Fruit fly (Drosophila melanogaster): Measurements from ENCODE around the gene fz2.
A peak's percentile ranks its signal among the peaks of the same experiment; 100 is the strongest.

DNA sequence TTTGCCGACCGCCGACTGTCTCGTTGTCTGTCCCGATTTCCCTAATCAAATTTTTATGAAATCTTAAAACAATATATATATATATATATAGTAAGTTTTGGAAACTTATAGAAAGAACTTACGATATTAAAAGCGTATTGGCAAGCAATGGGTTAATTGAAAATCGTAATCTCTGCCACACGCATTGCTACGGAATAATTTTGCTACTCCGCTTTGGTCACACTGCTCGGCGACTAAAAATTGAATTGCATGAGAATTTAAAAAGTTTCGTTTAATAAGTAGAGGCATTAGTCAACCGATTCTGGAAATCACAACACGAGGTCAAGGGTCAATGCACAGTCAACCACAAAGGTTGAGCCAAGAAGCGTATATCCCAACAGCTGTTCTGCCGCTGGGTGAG lies 26.0 kb upstream of the fz2 start, which contains the start of gene Bet1:
- TF ChIP-seq N (GFP tag; optimal IDR thresholded peaks at IDR 0.05), result no peak
- no peak for TF ChIP-seq dl (GFP tag; optimal IDR thresholded peaks at IDR 0.05; ENCODE audit: insufficient read depth in 1 of 2, partially characterized antibody in 2 of 2)
- peak; percentile 40 for TF ChIP-seq Myc (optimal IDR thresholded peaks at IDR 0.05)
- TF ChIP-seq psq (GFP tag; optimal IDR thresholded peaks at IDR 0.05), result no peak
- no peak for TF ChIP-seq tai (GFP tag; optimal IDR thresholded peaks at IDR 0.05)
- TF ChIP-seq pan (optimal IDR thresholded peaks at IDR 0.05), result no peak
- no peak for TF ChIP-seq dmrt93B (GFP tag; optimal IDR thresholded peaks at IDR 0.05)
- no peak for TF ChIP-seq ey (GFP tag; optimal IDR thresholded peaks at IDR 0.05)
- TF ChIP-seq h (GFP tag; optimal IDR thresholded peaks at IDR 0.05), result no peak
- TF ChIP-seq jim (GFP tag; optimal IDR thresholded peaks at IDR 0.05), result no peak
- no peak for TF ChIP-seq OdsH (GFP tag; optimal IDR thresholded peaks at IDR 0.05)
